Worm (Caenorhabditis elegans) whole organism, L1 larva: Measurements from ENCODE around the gene F46B6.4.
A peak's percentile ranks its signal among the peaks of the same experiment; 100 is the strongest.

Experiments
- C16A3.4 ChIP-seq: fragments of 150-350 bp; optimal IDR thresholded peaks from 2 replicates; lab custom pipeline; 2014; ENCODE audit warnings: missing biosample characterization, missing genetic modification characterization
- C34B4.2 ChIP-seq: sonication (generic microtip); optimal IDR thresholded peaks from 2 replicates; lab custom pipeline; 2017; ENCODE audit warnings: mild to moderate bottlenecking, missing genetic modification characterization, missing compliant biosample characterization
- F16B12.6 ChIP-seq: fragments of 150-350 bp; optimal IDR thresholded peaks from 2 replicates; lab custom pipeline; 2014; ENCODE audit warnings: missing biosample characterization, missing genetic modification characterization
- Y116A8C.19 ChIP-seq: sonication (generic microtip); optimal IDR thresholded peaks from 2 replicates; lab custom pipeline; 2016; ENCODE audit warnings: missing compliant biosample characterization, missing genetic modification characterization, borderline replicate concordance
- aha-1 ChIP-seq: fragments of 150-350 bp; optimal IDR thresholded peaks from 2 replicates; lab custom pipeline; 2014; ENCODE audit warnings: missing biosample characterization, missing genetic modification characterization
- aly-2 ChIP-seq: fragments of 150-350 bp; optimal IDR thresholded peaks from 2 replicates; lab custom pipeline; 2014; ENCODE audit warnings: missing biosample characterization, missing genetic modification characterization
- blmp-1 ChIP-seq: fragments of 150-350 bp; optimal IDR thresholded peaks from 2 replicates; lab custom pipeline; 2014; ENCODE audit warnings: missing biosample characterization, missing genetic modification characterization
- ceh-63 ChIP-seq: fragments of 200-800 bp; sonication (Bioruptor generic); optimal IDR thresholded peaks from 2 replicates; lab custom pipeline; 2018; ENCODE audit warnings: mild to moderate bottlenecking, missing genetic modification characterization, missing compliant biosample characterization
- efl-3 ChIP-seq: fragments of 200-800 bp; sonication (Bioruptor generic); optimal IDR thresholded peaks from 2 replicates; lab custom pipeline; 2018; ENCODE audit warnings: mild to moderate bottlenecking, missing genetic modification characterization, missing compliant biosample characterization
- elt-2 ChIP-seq: sonication (generic microtip); optimal IDR thresholded peaks from 2 replicates; lab custom pipeline; 2016; ENCODE audit warnings: missing genetic modification characterization, mild to moderate bottlenecking, inconsistent platforms, missing compliant biosample characterization, missing genetic modification reagents
- elt-3 ChIP-seq, 6 experiments: fragments of 150-350 bp in 1 of 6; sonication (generic microtip); optimal IDR thresholded peaks; 2 replicates each; lab custom pipeline; 2017 to 2018; ENCODE audit warnings: missing biosample characterization in 6 of 6, missing genetic modification characterization in 6 of 6, inconsistent platforms in 1 of 6
- ets-5 ChIP-seq: fragments of 200-800 bp; sonication (Bioruptor generic); IDR thresholded peaks from 2 replicates; pipeline ENCODE4 v1.3.6; 2022; ENCODE audit warnings: missing genetic modification characterization, missing compliant biosample characterization
- fkh-10 ChIP-seq: sonication (generic microtip); optimal IDR thresholded peaks from 2 replicates; lab custom pipeline; 2017; ENCODE audit warnings: missing biosample characterization, missing genetic modification reagents, missing genetic modification characterization
- fkh-8 ChIP-seq: sonication (generic microtip); optimal IDR thresholded peaks from 2 replicates; lab custom pipeline; 2016; ENCODE audit warnings: mild to moderate bottlenecking, missing genetic modification characterization, missing compliant biosample characterization
- fos-1 ChIP-seq: fragments of 150-350 bp; optimal IDR thresholded peaks from 2 replicates; lab custom pipeline; 2014; ENCODE audit warnings: missing biosample characterization, missing genetic modification characterization
- grh-1 ChIP-seq: fragments of 200-800 bp; sonication (Bioruptor generic); IDR thresholded peaks from 2 replicates; pipeline ENCODE4 v1.3.6; 2022; ENCODE audit warnings: missing genetic modification reagents, missing genetic modification characterization, missing compliant biosample characterization
- hlh-4 ChIP-seq: sonication (generic microtip); optimal IDR thresholded peaks from 2 replicates; lab custom pipeline; 2016; ENCODE audit warnings: mild to moderate bottlenecking, missing genetic modification characterization, missing compliant biosample characterization
- isw-1 ChIP-seq: fragments of 200-800 bp; sonication (Bioruptor generic); IDR thresholded peaks from 2 replicates; pipeline ENCODE4 v1.3.6; 2022; ENCODE audit warnings: missing genetic modification characterization, missing compliant biosample characterization
- jun-1 ChIP-seq: fragments of 150-350 bp; optimal IDR thresholded peaks from 2 replicates; lab custom pipeline; 2014; ENCODE audit warnings: missing biosample characterization, missing genetic modification reagents, missing genetic modification characterization
- lin-13 ChIP-seq: fragments of 150-350 bp; optimal IDR thresholded peaks from 2 replicates; lab custom pipeline; 2014; ENCODE audit warnings: missing biosample characterization, missing genetic modification reagents, missing genetic modification characterization
- lin-14 ChIP-seq: fragments of 200-800 bp; sonication (Bioruptor generic); optimal IDR thresholded peaks from 2 replicates; lab custom pipeline; 2018; ENCODE audit warnings: mild to moderate bottlenecking, missing genetic modification characterization, moderate library complexity, missing compliant biosample characterization
- lin-15B ChIP-seq: fragments of 150-350 bp; sonication (generic microtip); optimal IDR thresholded peaks from 3 replicates; lab custom pipeline; 2014; ENCODE audit warnings: missing biosample characterization, missing genetic modification characterization
- lin-35 ChIP-seq, 2 experiments: fragments of 150-350 bp; optimal IDR thresholded peaks; 2 replicates each; lab custom pipeline; 2014; ENCODE audit warnings: missing biosample characterization in 2 of 2, missing genetic modification characterization in 2 of 2, missing genetic modification reagents in 2 of 2
- lin-39 ChIP-seq: fragments of 150-350 bp; optimal IDR thresholded peaks from 2 replicates; lab custom pipeline; 2014; ENCODE audit warnings: missing biosample characterization, missing genetic modification reagents, missing genetic modification characterization
- lir-3 ChIP-seq: sonication (generic microtip); optimal IDR thresholded peaks from 2 replicates; lab custom pipeline; 2016; ENCODE audit warnings: mild to moderate bottlenecking, missing genetic modification characterization, moderate library complexity, missing compliant biosample characterization; ENCODE audit not compliant: poor library complexity
- mab-9 ChIP-seq: fragments of 200-800 bp; sonication (Bioruptor generic); IDR thresholded peaks from 2 replicates; pipeline ENCODE4 v1.3.6; 2022; ENCODE audit warnings: missing genetic modification reagents, missing genetic modification characterization, missing compliant biosample characterization
- mdl-1 ChIP-seq, 2 experiments: fragments of 150-350 bp; optimal IDR thresholded peaks; 2 replicates each; lab custom pipeline; 2014 to 2017; ENCODE audit warnings: missing biosample characterization in 2 of 2, missing genetic modification characterization in 2 of 2, inconsistent platforms in 1 of 2
- mef-2 ChIP-seq: fragments of 150-350 bp; optimal IDR thresholded peaks from 2 replicates; lab custom pipeline; 2014; ENCODE audit warnings: missing biosample characterization, missing genetic modification characterization
- nhr-12 ChIP-seq: sonication (generic microtip); optimal IDR thresholded peaks from 2 replicates; lab custom pipeline; 2017; ENCODE audit warnings: missing biosample characterization, missing genetic modification characterization
- nhr-19 ChIP-seq: fragments of 200-800 bp; sonication (Bioruptor generic); conservative IDR thresholded peaks from 2 replicates; pipeline ENCODE4 v1.3.6; 2022; ENCODE audit warnings: missing genetic modification characterization, missing compliant biosample characterization
- nhr-20 ChIP-seq: sonication (generic microtip); optimal IDR thresholded peaks from 2 replicates; lab custom pipeline; 2016; ENCODE audit warnings: mild to moderate bottlenecking, missing genetic modification characterization, missing compliant biosample characterization
- nhr-237 ChIP-seq: fragments of 150-350 bp; optimal IDR thresholded peaks from 2 replicates; lab custom pipeline; 2014; ENCODE audit warnings: missing biosample characterization, missing genetic modification characterization
- pqm-1 ChIP-seq: sonication (generic microtip); optimal IDR thresholded peaks from 3 replicates; lab custom pipeline; 2017; ENCODE audit warnings: missing biosample characterization, missing genetic modification characterization
- rnt-1 ChIP-seq: sonication (generic microtip); optimal IDR thresholded peaks from 2 replicates; lab custom pipeline; 2016; ENCODE audit warnings: mild to moderate bottlenecking, missing genetic modification characterization, moderate library complexity, missing compliant biosample characterization
- skn-1 ChIP-seq: fragments of 150-350 bp; optimal IDR thresholded peaks from 2 replicates; lab custom pipeline; 2014; ENCODE audit warnings: missing biosample characterization, missing genetic modification characterization
- snpc-4 ChIP-seq: fragments of 150-350 bp; optimal IDR thresholded peaks from 2 replicates; lab custom pipeline; 2014; ENCODE audit warnings: missing biosample characterization, missing genetic modification characterization
- snu-23 ChIP-seq: sonication (generic microtip); optimal IDR thresholded peaks from 2 replicates; lab custom pipeline; 2016; ENCODE audit warnings: missing genetic modification characterization, missing compliant biosample characterization
- sptf-1 ChIP-seq: fragments of 150-350 bp; optimal IDR thresholded peaks from 2 replicates; lab custom pipeline; 2014; ENCODE audit warnings: missing biosample characterization, missing genetic modification characterization
- sup-37 ChIP-seq: fragments of 200-800 bp; sonication (Bioruptor generic); optimal IDR thresholded peaks from 2 replicates; lab custom pipeline; 2018; ENCODE audit warnings: mild to moderate bottlenecking, missing genetic modification characterization, missing compliant biosample characterization
- tlp-1 ChIP-seq: fragments of 150-350 bp; optimal IDR thresholded peaks from 2 replicates; lab custom pipeline; 2014; ENCODE audit warnings: missing biosample characterization, missing genetic modification characterization
- unc-130 ChIP-seq: fragments of 150-350 bp; optimal IDR thresholded peaks from 2 replicates; lab custom pipeline; 2017; ENCODE audit warnings: missing biosample characterization, missing genetic modification characterization, inconsistent platforms
- unc-86 ChIP-seq: sonication (generic microtip); optimal IDR thresholded peaks from 2 replicates; lab custom pipeline; 2016; ENCODE audit warnings: missing genetic modification characterization, missing compliant biosample characterization
- zag-1 ChIP-seq: fragments of 150-350 bp; optimal IDR thresholded peaks from 2 replicates; lab custom pipeline; 2014; ENCODE audit warnings: missing biosample characterization, missing genetic modification characterization
- zip-4 ChIP-seq: fragments of 200-800 bp; sonication (Bioruptor generic); optimal IDR thresholded peaks from 2 replicates; lab custom pipeline; 2018; ENCODE audit warnings: mild to moderate bottlenecking, missing genetic modification characterization, moderate library complexity, missing compliant biosample characterization
- ztf-11 ChIP-seq, 2 experiments: sonication (generic microtip); optimal IDR thresholded peaks; 2 replicates each; lab custom pipeline; 2016 to 2017; ENCODE audit warnings: missing genetic modification characterization in 2 of 2, missing biosample characterization in 1 of 2, missing compliant biosample characterization in 1 of 2
- ztf-4 ChIP-seq: fragments of 150-350 bp; optimal IDR thresholded peaks from 2 replicates; lab custom pipeline; 2014; ENCODE audit warnings: missing biosample characterization, missing genetic modification characterization

Gene F46B6.4

ce11 chrV:9789657-9790261 lies 10.4 kb upstream of the F46B6.4 start, which contains the start of gene ztf-7 (continued):
- TF ChIP-seq zag-1 (tag; lab: Kevin White, UChicago) = no peak
- TF ChIP-seq mef-2 = peak; percentile 90
- TF ChIP-seq C34B4.2 (tag; lab: Kevin White, UChicago) = peak; percentile 61
- TF ChIP-seq jun-1 (tag; lab: Kevin White, UChicago) = peak; percentile 93
- no peak for TF ChIP-seq ceh-63
- TF ChIP-seq F16B12.6 (tag; lab: Kevin White, UChicago) = peak; percentile 69
- TF ChIP-seq fos-1 (tag; lab: Kevin White, UChicago) = peak; percentile 82
- TF ChIP-seq elt-2 (tag; lab: Kevin White, UChicago) = peak; percentile 95
- peak; percentile 71 for TF ChIP-seq fkh-10
- TF ChIP-seq unc-130 (tag; lab: Kevin White, UChicago) = peak; percentile 99
- peak; percentile 99 for TF ChIP-seq fkh-8 (tag; lab: Kevin White, UChicago)
- TF ChIP-seq lin-13 (GFP tag; lab: Kevin White, UChicago) = peak; percentile 97
- TF ChIP-seq C16A3.4 (tag; lab: Kevin White, UChicago) = peak; percentile 97
- peak; percentile 96 for TF ChIP-seq isw-1
- peak; percentile 90 to 94 for TF ChIP-seq lin-35 (GFP tag; optimal IDR thresholded peaks at IDR 0.05; lab: Kevin White, UChicago)
- peak; percentile 74 for TF ChIP-seq nhr-237 (tag; lab: Kevin White, UChicago)
- peak; percentile 82 for TF ChIP-seq zip-4 (GFP tag; lab: Kevin White, UChicago)
- peak; percentile 99 for TF ChIP-seq snu-23 (GFP tag; lab: Kevin White, UChicago)
- TF ChIP-seq snpc-4 (tag; lab: Kevin White, UChicago) = peak; percentile 95
- TF ChIP-seq lir-3 (tag; lab: Kevin White, UChicago) = peak; percentile 86
- peak; percentile 62 for TF ChIP-seq aly-2 (tag; lab: Kevin White, UChicago)
- no peak for TF ChIP-seq hlh-4
- TF ChIP-seq lin-14 (GFP tag; lab: Kevin White, UChicago) = peak; percentile 100
- TF ChIP-seq blmp-1 (tag; lab: Kevin White, UChicago) = peak; percentile 88
- TF ChIP-seq mab-9 (GFP tag; lab: Robert Waterston, UW) = peak; percentile 92
- peak; percentile 95 for TF ChIP-seq ztf-4 (tag; lab: Kevin White, UChicago)
- no peak for TF ChIP-seq ets-5 (GFP tag; lab: Robert Waterston, UW)
- peak; percentile 99 for TF ChIP-seq nhr-19
- TF ChIP-seq tlp-1 = no peak
- TF ChIP-seq lin-39 (tag; lab: Kevin White, UChicago) = peak; percentile 96
- TF ChIP-seq nhr-20 (tag; lab: Kevin White, UChicago) = peak; percentile 100
- no peak for TF ChIP-seq pqm-1 (tag; lab: Kevin White, UChicago)
- TF ChIP-seq nhr-12 (tag; lab: Kevin White, UChicago) = no peak
- TF ChIP-seq sptf-1 (tag; lab: Kevin White, UChicago) = no peak
- TF ChIP-seq Y116A8C.19 (tag; lab: Kevin White, UChicago) = no peak
- peak; percentile 75 for TF ChIP-seq lin-15B
- peak in 1 of 2 experiments; percentile 87 for TF ChIP-seq ztf-11 (tag; optimal IDR thresholded peaks at IDR 0.05; lab: Kevin White, UChicago)
- TF ChIP-seq skn-1 (tag; lab: Kevin White, UChicago) = peak; percentile 90
- peak; percentile 59 to 100 for TF ChIP-seq mdl-1 (tag; optimal IDR thresholded peaks at IDR 0.05; lab: Kevin White, UChicago)
- TF ChIP-seq elt-3 (tag; optimal IDR thresholded peaks at IDR 0.05; lab: Kevin White, UChicago) = peak in 3 of 6 experiments; percentile 41 to 97 (median 85)
- TF ChIP-seq efl-3 (GFP tag; lab: Kevin White, UChicago) = peak; percentile 66
- peak; percentile 98 for TF ChIP-seq sup-37 (GFP tag; lab: Kevin White, UChicago)
- TF ChIP-seq rnt-1 (tag; lab: Kevin White, UChicago) = peak; percentile 97
- peak; percentile 83 for TF ChIP-seq aha-1 (tag; lab: Kevin White, UChicago)
- TF ChIP-seq unc-86 (tag; lab: Kevin White, UChicago) = peak; percentile 97
- peak; percentile 96 for TF ChIP-seq grh-1 (GFP tag; lab: Robert Waterston, UW)
